Worm (Caenorhabditis elegans) whole organism, L4/young adult: ENCODE measurements around the gene K08F4.5.

ENCODE experiments used
- dao-5 ChIP-seq: sonication (generic microtip); optimal IDR thresholded peaks from 2 replicates; lab custom pipeline; 2016; ENCODE audit warnings: missing genotype, missing genetic modification characterization, moderate library complexity, missing compliant biosample characterization
- him-1 ChIP-seq: sonication (generic microtip); optimal IDR thresholded peaks from 2 replicates; lab custom pipeline; 2016; ENCODE audit warnings: missing genotype, missing genetic modification reagents, missing genetic modification characterization, missing compliant biosample characterization

ce11 chrIV:10140143-10140542, 4.4 kb upstream of the K08F4.5 start, which contains the start of gene gst-3:
- no peak for TF ChIP-seq him-1 (tag; lab: Kevin White, UChicago)
- no peak for TF ChIP-seq dao-5 (tag; lab: Kevin White, UChicago)
